Worm (Caenorhabditis elegans) whole organism, young adult: Measurements from ENCODE around the gene dsl-4.

Source experiments
- B0261.1 ChIP-seq: sonication (generic microtip); optimal IDR thresholded peaks from 2 replicates; lab custom pipeline; 2016; ENCODE audit warnings: mild to moderate bottlenecking, missing genetic modification characterization, moderate library complexity, missing compliant biosample characterization
- D2030.7 ChIP-seq: fragments of 200-800 bp; sonication (Bioruptor generic); IDR thresholded peaks from 2 replicates; pipeline ENCODE4 v1.3.6; 2022; ENCODE audit warnings: missing genetic modification reagents, missing genetic modification characterization, missing compliant biosample characterization
- Y53F4B.3 ChIP-seq: fragments of 200-800 bp; sonication (Bioruptor generic); IDR thresholded peaks from 2 replicates; pipeline ENCODE4 v1.3.6; 2022; ENCODE audit warnings: missing genetic modification reagents, missing genetic modification characterization, missing compliant biosample characterization
- Y56A3A.18 ChIP-seq: fragments of 200-800 bp; sonication (Bioruptor generic); IDR thresholded peaks from 2 replicates; pipeline ENCODE4 v1.3.6; 2022; ENCODE audit warnings: missing genetic modification reagents, missing genetic modification characterization, missing compliant biosample characterization
- aptf-3 ChIP-seq: fragments of 200-800 bp; sonication (Bioruptor generic); IDR thresholded peaks from 2 replicates; pipeline ENCODE4 v1.3.6; 2022; ENCODE audit warnings: missing genetic modification characterization, missing compliant biosample characterization
- attf-6 ChIP-seq: fragments of 200-800 bp; sonication (Bioruptor generic); IDR thresholded peaks from 2 replicates; pipeline ENCODE4 v1.3.6; 2022; ENCODE audit warnings: missing genetic modification reagents, missing genetic modification characterization, missing compliant biosample characterization
- cebp-2 ChIP-seq: fragments of 200-800 bp; sonication (Bioruptor generic); IDR thresholded peaks from 2 replicates; pipeline ENCODE4 v1.3.6; 2022; ENCODE audit warnings: missing genetic modification characterization, missing compliant biosample characterization
- die-1 ChIP-seq: sonication (generic microtip); optimal IDR thresholded peaks from 2 replicates; lab custom pipeline; 2016; ENCODE audit warnings: missing genotype, mild to moderate bottlenecking, missing genetic modification characterization, missing compliant biosample characterization
- dox-1 ChIP-seq: fragments of 200-800 bp; sonication (Bioruptor generic); IDR thresholded peaks from 2 replicates; pipeline ENCODE4 v1.3.6; 2022; ENCODE audit warnings: missing genetic modification reagents, missing genetic modification characterization, missing compliant biosample characterization
- egrh-3 ChIP-seq: fragments of 200-800 bp; sonication (Bioruptor generic); IDR thresholded peaks from 2 replicates; pipeline ENCODE4 v1.3.6; 2022; ENCODE audit warnings: missing genetic modification reagents, missing genetic modification characterization, missing compliant biosample characterization
- ekl-4 ChIP-seq: fragments of 200-800 bp; sonication (Bioruptor generic); IDR thresholded peaks from 2 replicates; pipeline ENCODE4 v1.3.6; 2022; ENCODE audit warnings: missing genetic modification reagents, missing genetic modification characterization, missing compliant biosample characterization
- hmg-1.2 ChIP-seq: fragments of 200-800 bp; sonication (Bioruptor generic); IDR thresholded peaks from 2 replicates; pipeline ENCODE4 v1.3.6; 2022; ENCODE audit warnings: missing genetic modification reagents, missing genetic modification characterization, missing compliant biosample characterization
- hmg-20 ChIP-seq: fragments of 200-800 bp; sonication (Bioruptor generic); IDR thresholded peaks from 2 replicates; pipeline ENCODE4 v1.3.6; 2022; ENCODE audit warnings: missing genetic modification reagents, missing genetic modification characterization, missing compliant biosample characterization
- lin-26 ChIP-seq: fragments of 200-800 bp; sonication (Bioruptor generic); IDR thresholded peaks from 2 replicates; pipeline ENCODE4 v1.3.6; 2022; ENCODE audit warnings: missing genetic modification reagents, missing genetic modification characterization, missing compliant biosample characterization
- lin-35 ChIP-seq, 3 experiments: fragments of 150-350 bp in 2 of 3; sonication (generic microtip) in 1 of 3; optimal IDR thresholded peaks; 2 replicates each; lab custom pipeline; 2014 to 2018; ENCODE audit warnings: missing biosample characterization in 3 of 3, missing genetic modification characterization in 3 of 3, missing genetic modification reagents in 3 of 3
- lsl-1 ChIP-seq: fragments of 200-800 bp; sonication (Bioruptor generic); optimal IDR thresholded peaks from 2 replicates; lab custom pipeline; 2018; ENCODE audit warnings: mild to moderate bottlenecking, missing genetic modification characterization, moderate library complexity, missing compliant biosample characterization
- madf-6 ChIP-seq: fragments of 200-800 bp; sonication (Bioruptor generic); IDR thresholded peaks from 2 replicates; pipeline ENCODE4 v1.3.6; 2022; ENCODE audit warnings: missing genetic modification reagents, missing genetic modification characterization, missing compliant biosample characterization
- mcd-1 ChIP-seq: fragments of 200-800 bp; sonication (Bioruptor generic); IDR thresholded peaks from 2 replicates; pipeline ENCODE4 v1.3.6; 2022; ENCODE audit warnings: missing genetic modification reagents, missing genetic modification characterization, missing compliant biosample characterization
- nfyb-1 ChIP-seq: fragments of 200-800 bp; sonication (Bioruptor generic); IDR thresholded peaks from 2 replicates; pipeline ENCODE4 v1.3.6; 2022; ENCODE audit warnings: missing genetic modification reagents, missing genetic modification characterization, missing compliant biosample characterization
- nhr-120 ChIP-seq: fragments of 200-800 bp; sonication (Bioruptor generic); IDR thresholded peaks from 2 replicates; pipeline ENCODE4 v1.3.6; 2022; ENCODE audit warnings: missing genetic modification characterization, missing compliant biosample characterization
- pbrm-1 ChIP-seq: fragments of 200-800 bp; sonication (Bioruptor generic); IDR thresholded peaks from 2 replicates; pipeline ENCODE4 v1.3.6; 2022; ENCODE audit warnings: missing genetic modification reagents, missing genetic modification characterization, missing compliant biosample characterization
- rpc-1 ChIP-seq, 2 experiments: fragments of 150-350 bp in 1 of 2; sonication (generic microtip) in 1 of 2; optimal IDR thresholded peaks; 2 replicates each; lab custom pipeline; 2014 to 2018; ENCODE audit warnings: missing biosample characterization in 1 of 2, missing genetic modification characterization in 1 of 2, missing genetic modification reagents in 1 of 2, missing genotype in 1 of 2
- snpc-1.1 ChIP-seq: sonication (generic microtip); optimal IDR thresholded peaks from 2 replicates; lab custom pipeline; 2017; ENCODE audit warnings: missing genetic modification characterization, mild to moderate bottlenecking, missing compliant biosample characterization, antibody characterized with exemption, moderate library complexity, missing genotype, missing genetic modification reagents; ENCODE audit not compliant: insufficient read depth
- snpc-4 ChIP-seq, 5 experiments: fragments of 150-350 bp in 1 of 5; sonication (generic microtip) in 4 of 5; optimal IDR thresholded peaks; 2 replicates each; lab custom pipeline; 2014 to 2018; ENCODE audit warnings: missing genetic modification characterization in 5 of 5, missing biosample characterization in 3 of 5, antibody characterized with exemption in 2 of 5, mild to moderate bottlenecking in 2 of 5, missing compliant biosample characterization in 2 of 5, missing genotype in 2 of 5, moderate library complexity in 2 of 5, missing genetic modification reagents in 1 of 5
- tbp1 ChIP-seq: fragments of 200-800 bp; sonication (Bioruptor generic); optimal IDR thresholded peaks from 2 replicates; lab custom pipeline; 2018; ENCODE audit warnings: mild to moderate bottlenecking, missing genetic modification characterization, missing compliant biosample characterization
- tlf-1 ChIP-seq: fragments of 200-800 bp; sonication (Bioruptor generic); optimal IDR thresholded peaks from 2 replicates; lab custom pipeline; 2018; ENCODE audit warnings: mild to moderate bottlenecking, missing genetic modification characterization, missing compliant biosample characterization
- ztf-18 ChIP-seq: sonication (generic microtip); optimal IDR thresholded peaks from 2 replicates; lab custom pipeline; 2016; ENCODE audit warnings: missing genotype, mild to moderate bottlenecking, missing genetic modification characterization, missing compliant biosample characterization
- ztf-25 ChIP-seq: fragments of 200-800 bp; sonication (Bioruptor generic); IDR thresholded peaks from 2 replicates; pipeline ENCODE4 v1.3.6; 2022; ENCODE audit warnings: missing genetic modification reagents, missing genetic modification characterization, missing compliant biosample characterization
- ztf-28 ChIP-seq: fragments of 200-800 bp; sonication (Bioruptor generic); IDR thresholded peaks from 2 replicates; pipeline ENCODE4 v1.3.6; 2022; ENCODE audit warnings: missing genetic modification reagents, missing genetic modification characterization, missing compliant biosample characterization
- ztf-6 ChIP-seq: fragments of 200-800 bp; sonication (Bioruptor generic); IDR thresholded peaks from 2 replicates; pipeline ENCODE4 v1.3.6; 2022; ENCODE audit warnings: missing genetic modification reagents, missing genetic modification characterization, missing compliant biosample characterization

dsl-4 gene

ce11 chrX:14134883-14135282, 44.7 kb downstream of the dsl-4 start (continued):
- 0 out of 2 replicates have a peak, but pooled peaks have one; percentile 50 for TF ChIP-seq attf-6 (GFP tag; lab: Robert Waterston, UW)
- TF ChIP-seq aptf-3 (GFP tag; lab: Robert Waterston, UW) = 0 out of 2 replicates have a peak, but pooled peaks have one; percentile 30
- no peak for TF ChIP-seq ztf-18 (tag; lab: Kevin White, UChicago)
- TF ChIP-seq die-1 (tag; lab: Kevin White, UChicago) = peak; percentile 24
- TF ChIP-seq lin-35 (GFP tag; optimal IDR thresholded peaks at IDR 0.05; lab: Kevin White, UChicago) = no peak
- TF ChIP-seq snpc-4 (GFP tag; optimal IDR thresholded peaks at IDR 0.05; lab: Kevin White, UChicago) = no peak
- peak in 2 of 4 experiments; percentile 12 to 57 for TF ChIP-seq snpc-4 (tag; optimal IDR thresholded peaks at IDR 0.05; lab: Kevin White, UChicago)
- no peak for TF ChIP-seq nhr-120 (GFP tag; lab: Robert Waterston, UW)
- peak; percentile 66 for TF ChIP-seq hmg-1.2
- 0 out of 2 replicates have a peak, but pooled peaks have one; percentile 37 for TF ChIP-seq ztf-25 (GFP tag; lab: Robert Waterston, UW)
- TF ChIP-seq hmg-20 (GFP tag; lab: Robert Waterston, UW) = 0 out of 2 replicates have a peak, but pooled peaks have one; percentile 12
- TF ChIP-seq Y56A3A.18 (GFP tag; lab: Robert Waterston, UW) = 0 out of 2 replicates have a peak, but pooled peaks have one; percentile 64
- peak; percentile 75; the same call in 1 of the 2 replicates for TF ChIP-seq nfyb-1 (GFP tag; lab: Robert Waterston, UW)
- peak; percentile 81 for TF ChIP-seq rpc-1 (optimal IDR thresholded peaks at IDR 0.05; lab: Kevin White, UChicago)
- peak; percentile 76 for TF ChIP-seq rpc-1 (tag; optimal IDR thresholded peaks at IDR 0.05; lab: Kevin White, UChicago)
- peak; percentile 92 for TF ChIP-seq tbp1
- peak; percentile 44; the same call in 1 of the 2 replicates for TF ChIP-seq Y53F4B.3 (GFP tag; lab: Robert Waterston, UW)
- TF ChIP-seq ztf-6 (GFP tag; lab: Robert Waterston, UW) = no peak

ce11 chrX:14136795-14137194, 46.6 kb downstream of the dsl-4 start:
- 0 out of 2 replicates have a peak, but pooled peaks have one; percentile 34 for TF ChIP-seq attf-6 (GFP tag; lab: Robert Waterston, UW)
- peak; percentile 58 for TF ChIP-seq dox-1 (GFP tag; lab: Robert Waterston, UW)
- peak; percentile 88 for TF ChIP-seq D2030.7 (GFP tag; lab: Robert Waterston, UW)
- TF ChIP-seq lin-26 (GFP tag; lab: Robert Waterston, UW) = peak; percentile 77
- TF ChIP-seq mcd-1 (GFP tag; lab: Robert Waterston, UW) = 0 out of 2 replicates have a peak, but pooled peaks have one; percentile 16
- peak; percentile 52; the same call in 1 of the 2 replicates for TF ChIP-seq nfyb-1 (GFP tag; lab: Robert Waterston, UW)
- TF ChIP-seq tbp1 = peak; percentile 90
- 0 out of 2 replicates have a peak, but pooled peaks have one; percentile 40 for TF ChIP-seq ekl-4
- TF ChIP-seq rpc-1 (optimal IDR thresholded peaks at IDR 0.05; lab: Kevin White, UChicago) = peak; percentile 47
- peak; percentile 67 for TF ChIP-seq rpc-1 (tag; optimal IDR thresholded peaks at IDR 0.05; lab: Kevin White, UChicago)
- TF ChIP-seq hmg-1.2 = peak; percentile 59
- TF ChIP-seq egrh-3 = 0 out of 2 replicates have a peak, but pooled peaks have one; percentile 12
- peak; percentile 70 for TF ChIP-seq B0261.1 (tag; lab: Kevin White, UChicago)
- peak; percentile 1 for TF ChIP-seq snpc-4 (GFP tag; optimal IDR thresholded peaks at IDR 0.05; lab: Kevin White, UChicago)
- TF ChIP-seq snpc-4 (tag; optimal IDR thresholded peaks at IDR 0.05; lab: Kevin White, UChicago) = peak in 1 of 4 experiments; percentile 49
- 0 out of 2 replicates have a peak, but pooled peaks have one; percentile 29 for TF ChIP-seq madf-6
- TF ChIP-seq pbrm-1 (GFP tag; lab: Robert Waterston, UW) = peak; percentile 90

- TF ChIP-seq tlf-1 (GFP tag; lab: Kevin White, UChicago) (no peak), snpc-1.1 (tag; lab: Kevin White, UChicago) (no peak), B0261.1 (tag; lab: Kevin White, UChicago) (no peak), ztf-28 (no peak), cebp-2 (GFP tag; lab: Robert Waterston, UW) (no peak), lsl-1 (GFP tag; lab: Kevin White, UChicago) (no peak), die-1 (tag; lab: Kevin White, UChicago) (no peak), ekl-4 (no peak)
Observed at ce11 chrX:14140040-14140439, 49.9 kb downstream of the dsl-4 start, which contains the start of gene nkat-1. Gene nkat-1, minus strand, starts transcription at chrX:14140140.
